Worm (Caenorhabditis elegans) whole organism, L3 larva: ENCODE measurements around the gene irld-26.

Experiments
- R02D3.7 ChIP-seq: fragments of 150-350 bp; optimal IDR thresholded peaks from 2 replicates; lab custom pipeline; 2014; ENCODE audit warnings: missing biosample characterization, missing genetic modification characterization
- ZK546.5 ChIP-seq: sonication (generic microtip); optimal IDR thresholded peaks from 2 replicates; lab custom pipeline; 2017; ENCODE audit warnings: missing biosample characterization, missing genetic modification characterization
- ama-1 ChIP-seq: fragments of 150-350 bp; optimal IDR thresholded peaks from 2 replicates; lab custom pipeline; 2018
- ceh-16 ChIP-seq: sonication (generic microtip); optimal IDR thresholded peaks from 2 replicates; lab custom pipeline; 2017; ENCODE audit warnings: missing biosample characterization, missing genetic modification characterization
- ceh-28 ChIP-seq: fragments of 150-350 bp; optimal IDR thresholded peaks from 2 replicates; lab custom pipeline; 2014; ENCODE audit warnings: missing biosample characterization, missing genetic modification reagents, missing genetic modification characterization
- ceh-82 ChIP-seq: fragments of 150-350 bp; optimal IDR thresholded peaks from 2 replicates; lab custom pipeline; 2014; ENCODE audit warnings: missing biosample characterization, missing genetic modification characterization
- egl-27 ChIP-seq: sonication (generic microtip); optimal IDR thresholded peaks from 4 replicates; lab custom pipeline; 2017; ENCODE audit warnings: missing biosample characterization, missing genetic modification reagents, missing genetic modification characterization
- elt-1 ChIP-seq: fragments of 150-350 bp; optimal IDR thresholded peaks from 2 replicates; lab custom pipeline; 2014; ENCODE audit warnings: missing biosample characterization, missing genetic modification characterization
- elt-2 ChIP-seq: sonication (generic microtip); optimal IDR thresholded peaks from 2 replicates; lab custom pipeline; 2016; ENCODE audit warnings: missing genetic modification reagents, mild to moderate bottlenecking, missing genetic modification characterization, missing compliant biosample characterization
- elt-3 ChIP-seq, 3 experiments: fragments of 150-350 bp in 1 of 3; sonication (generic microtip) in 2 of 3; optimal IDR thresholded peaks; 2 replicates in 2 of 3; 4 replicates in 1 of 3; lab custom pipeline; 2014 to 2017; ENCODE audit warnings: missing biosample characterization in 3 of 3, missing genetic modification characterization in 3 of 3
- fkh-10 ChIP-seq: sonication (generic microtip); optimal IDR thresholded peaks from 2 replicates; lab custom pipeline; 2017; ENCODE audit warnings: missing biosample characterization, missing genetic modification reagents, missing genetic modification characterization
- fos-1 ChIP-seq: fragments of 150-350 bp; optimal IDR thresholded peaks from 2 replicates; lab custom pipeline; 2014; ENCODE audit warnings: missing biosample characterization, missing genetic modification characterization
- hmg-11 ChIP-seq: sonication (generic microtip); optimal IDR thresholded peaks from 2 replicates; lab custom pipeline; 2016; ENCODE audit warnings: missing genetic modification characterization, missing compliant biosample characterization
- jun-1 ChIP-seq: fragments of 150-350 bp; optimal IDR thresholded peaks from 2 replicates; lab custom pipeline; 2014; ENCODE audit warnings: missing biosample characterization, missing genetic modification reagents, missing genetic modification characterization
- lin-15B ChIP-seq: fragments of 150-350 bp; optimal IDR thresholded peaks from 2 replicates; lab custom pipeline; 2014; ENCODE audit warnings: missing biosample characterization, missing genetic modification characterization
- lin-39 ChIP-seq: fragments of 150-350 bp; optimal IDR thresholded peaks from 2 replicates; lab custom pipeline; 2018; ENCODE audit warnings: missing biosample characterization, missing genetic modification reagents, missing genetic modification characterization
- lsy-12 ChIP-seq: sonication (generic microtip); optimal IDR thresholded peaks from 2 replicates; lab custom pipeline; 2016; ENCODE audit warnings: mild to moderate bottlenecking, missing genetic modification characterization, missing compliant biosample characterization
- mdl-1 ChIP-seq: fragments of 150-350 bp; optimal IDR thresholded peaks from 2 replicates; lab custom pipeline; 2014; ENCODE audit warnings: missing biosample characterization, missing genetic modification characterization
- nfya-1 ChIP-seq: sonication (generic microtip); optimal IDR thresholded peaks from 2 replicates; lab custom pipeline; 2017; ENCODE audit warnings: missing genetic modification characterization, mild to moderate bottlenecking, missing compliant biosample characterization, antibody characterized with exemption, moderate library complexity; ENCODE audit not compliant: insufficient read depth
- nhr-11 ChIP-seq: fragments of 150-350 bp; optimal IDR thresholded peaks from 2 replicates; lab custom pipeline; 2014; ENCODE audit warnings: missing biosample characterization, missing genetic modification characterization
- nhr-23 ChIP-seq: fragments of 150-350 bp; optimal IDR thresholded peaks from 2 replicates; lab custom pipeline; 2014; ENCODE audit warnings: missing biosample characterization, missing genetic modification reagents, missing genetic modification characterization
- nhr-237 ChIP-seq: fragments of 150-350 bp; optimal IDR thresholded peaks from 2 replicates; lab custom pipeline; 2014; ENCODE audit warnings: missing biosample characterization, missing genetic modification characterization
- nhr-25 ChIP-seq: sonication (generic microtip); optimal IDR thresholded peaks from 2 replicates; lab custom pipeline; 2017; ENCODE audit warnings: missing biosample characterization, missing genetic modification characterization
- nhr-43 ChIP-seq: sonication (generic microtip); optimal IDR thresholded peaks from 2 replicates; lab custom pipeline; 2016; ENCODE audit warnings: mild to moderate bottlenecking, missing genetic modification characterization, missing compliant biosample characterization; ENCODE audit not compliant: poor library complexity, severe bottlenecking
- nhr-77 ChIP-seq: fragments of 150-350 bp; optimal IDR thresholded peaks from 2 replicates; lab custom pipeline; 2014; ENCODE audit warnings: missing biosample characterization, missing genetic modification characterization
- pha-4 ChIP-seq: fragments of 150-350 bp; optimal IDR thresholded peaks from 2 replicates; lab custom pipeline; 2014; ENCODE audit warnings: missing biosample characterization, missing genetic modification reagents, missing genetic modification characterization
- pqm-1 ChIP-seq: fragments of 150-350 bp; optimal IDR thresholded peaks from 2 replicates; lab custom pipeline; 2017; ENCODE audit warnings: missing biosample characterization, missing genetic modification characterization, inconsistent platforms
- sea-2 ChIP-seq: fragments of 150-350 bp; sonication (generic microtip); optimal IDR thresholded peaks from 4 replicates; lab custom pipeline; 2014; ENCODE audit warnings: missing biosample characterization, missing genetic modification reagents, missing genetic modification characterization
- skn-1 ChIP-seq: fragments of 150-350 bp; optimal IDR thresholded peaks from 2 replicates; lab custom pipeline; 2014; ENCODE audit warnings: missing biosample characterization, missing genetic modification characterization
- snpc-4 ChIP-seq: fragments of 150-350 bp; optimal IDR thresholded peaks from 2 replicates; lab custom pipeline; 2014; ENCODE audit warnings: missing biosample characterization, missing genetic modification characterization
- unc-39 ChIP-seq: sonication (generic microtip); optimal IDR thresholded peaks from 4 replicates; lab custom pipeline; 2017; ENCODE audit warnings: missing biosample characterization, missing genetic modification characterization
- unc-62 ChIP-seq: fragments of 150-350 bp; sonication (generic microtip); optimal IDR thresholded peaks from 4 replicates; lab custom pipeline; 2014; ENCODE audit warnings: missing biosample characterization, missing genetic modification reagents, missing genetic modification characterization
- ztf-11 ChIP-seq: fragments of 150-350 bp; optimal IDR thresholded peaks from 2 replicates; lab custom pipeline; 2014; ENCODE audit warnings: missing biosample characterization, missing genetic modification characterization
- ztf-4 ChIP-seq: fragments of 150-350 bp; optimal IDR thresholded peaks from 2 replicates; lab custom pipeline; 2014; ENCODE audit warnings: missing biosample characterization, missing genetic modification characterization

irld-26 gene

ce11 chrV:16163719-16164118, 41.3 kb upstream of the irld-26 start, which contains the start of gene F10A3.12:
Gene F10A3.12 (plus strand): TSS chrV:16164019.
- no peak for TF ChIP-seq elt-3 (tag; optimal IDR thresholded peaks at IDR 0.05; lab: Kevin White, UChicago)

ce11 chrV:16165936-16166335, 39.1 kb upstream of the irld-26 start, which contains the start of gene str-108:
Gene str-108 (plus strand): TSS chrV:16166236.
- TF ChIP-seq ztf-11 (tag; lab: Kevin White, UChicago) = no peak
- no peak for TF ChIP-seq nhr-237
- TF ChIP-seq skn-1 (tag; lab: Kevin White, UChicago) = no peak
- no peak for TF ChIP-seq nhr-25
- no peak for TF ChIP-seq nhr-11 (tag; lab: Kevin White, UChicago)
- no peak for TF ChIP-seq unc-62 (GFP tag; lab: Kevin White, UChicago)
- TF ChIP-seq R02D3.7 (tag; lab: Kevin White, UChicago) = no peak
- TF ChIP-seq egl-27 = no peak
- TF ChIP-seq, all 47 proteins: peak for 0

- no peak for TF ChIP-seq elt-2
- TF ChIP-seq ztf-4 (tag; lab: Kevin White, UChicago) = no peak
- TF ChIP-seq ceh-16 (tag; lab: Kevin White, UChicago) = no peak
- TF ChIP-seq fkh-10 = no peak
- no peak for TF ChIP-seq egl-27
- no peak for TF ChIP-seq snpc-4 (tag; lab: Kevin White, UChicago)
- TF ChIP-seq nhr-43 = no peak
- no peak for TF ChIP-seq fos-1
- TF ChIP-seq elt-1 (tag; lab: Kevin White, UChicago) = no peak
- TF ChIP-seq ceh-82 (tag; lab: Kevin White, UChicago) = no peak
Observed at ce11 chrV:16169026-16169425, 36.0 kb upstream of the irld-26 start, which contains the start of gene str-111. Gene str-111 (minus strand): TSS chrV:16169126.

- TF ChIP-seq nhr-11 (tag; lab: Kevin White, UChicago) (no peak), nhr-77 (tag; lab: Kevin White, UChicago) (no peak), egl-27 (no peak), unc-39 (tag; lab: Kevin White, UChicago) (no peak), R02D3.7 (tag; lab: Kevin White, UChicago) (no peak), skn-1 (tag; lab: Kevin White, UChicago) (no peak), hmg-11 (no peak), pha-4 (tag; lab: Kevin White, UChicago) (no peak), nfya-1 (tag; lab: Kevin White, UChicago) (no peak), lin-39 (no peak), lsy-12 (tag; lab: Kevin White, UChicago) (no peak), elt-3 (tag; optimal IDR thresholded peaks at IDR 0.05; lab: Kevin White, UChicago) (no peak), fos-1 (no peak), ZK546.5 (tag; lab: Kevin White, UChicago) (no peak), elt-2 (no peak), ceh-28 (tag; lab: Kevin White, UChicago) (no peak), jun-1 (tag; lab: Kevin White, UChicago) (no peak)
Observed at ce11 chrV:16171721-16172120, 33.3 kb upstream of the irld-26 start, which contains the start of gene K05D4.9. Gene K05D4.9 (minus strand): TSS chrV:16171821.

ce11 chrV:16174109-16174508, 30.9 kb upstream of the irld-26 start:
- peak; percentile 23 for TF ChIP-seq elt-2
- no peak for TF ChIP-seq ama-1
- TF ChIP-seq, all 47 proteins: peak for 1

ce11 chrV:16175227-16175626, 29.8 kb upstream of the irld-26 start:
- TF ChIP-seq mdl-1 (tag; lab: Kevin White, UChicago) (no peak), pqm-1 (tag; lab: Kevin White, UChicago) (peak; percentile 35), elt-2 (peak; percentile 60)

- TF ChIP-seq fkh-10 = no peak
- no peak for TF ChIP-seq nhr-77 (tag; lab: Kevin White, UChicago)
- TF ChIP-seq ztf-11 (tag; lab: Kevin White, UChicago) = no peak
- no peak for TF ChIP-seq unc-39 (tag; lab: Kevin White, UChicago)
- TF ChIP-seq ceh-16 (tag; lab: Kevin White, UChicago) = no peak
- no peak for TF ChIP-seq lin-15B (tag; lab: Kevin White, UChicago)
- TF ChIP-seq lsy-12 (tag; lab: Kevin White, UChicago) = no peak
- no peak for TF ChIP-seq nhr-237
- TF ChIP-seq lin-39 = no peak
- TF ChIP-seq sea-2 = no peak
- TF ChIP-seq hmg-11 = no peak
- no peak for TF ChIP-seq R02D3.7 (tag; lab: Kevin White, UChicago)
- no peak for TF ChIP-seq elt-2
- no peak for TF ChIP-seq elt-3 (tag; optimal IDR thresholded peaks at IDR 0.05; lab: Kevin White, UChicago)
- no peak for TF ChIP-seq nhr-23
- TF ChIP-seq egl-27 = no peak
Observed at ce11 chrV:16175757-16176156, 29.2 kb upstream of the irld-26 start, which contains the start of gene cyp-33D1. Gene cyp-33D1 (minus strand): TSS chrV:16175857.
